Fruit fly (Drosophila melanogaster) whole organism, embryonic: ENCODE data around the gene CG34026.

ENCODE experiments used
- Adf1 ChIP-seq: fragments of 200-800 bp; sonication (Bioruptor generic); IDR thresholded peaks from 2 replicates; pipeline ENCODE4 v1.3.6; 2022; ENCODE audit warnings: missing biosample characterization, missing genetic modification characterization
- Aef1 ChIP-seq: fragments of 200-800 bp; sonication (Bioruptor generic); IDR thresholded peaks from 3 replicates; pipeline ENCODE4 v1.3.6; 2022; ENCODE audit warnings: missing biosample characterization, missing genetic modification characterization
- Atf3 ChIP-seq: fragments of 200-800 bp; sonication (Bioruptor generic); optimal IDR thresholded peaks from 3 replicates; lab custom pipeline; 2016; ENCODE audit warnings: missing biosample characterization, missing genetic modification characterization
- BtbVII ChIP-seq: fragments of 200-800 bp; sonication (Bioruptor generic); optimal IDR thresholded peaks from 3 replicates; lab custom pipeline; 2017; ENCODE audit warnings: missing biosample characterization, mild to moderate bottlenecking, missing genetic modification characterization
- CG11504 ChIP-seq: fragments of 200-800 bp; sonication (Bioruptor generic); optimal IDR thresholded peaks from 3 replicates; lab custom pipeline; 2019; ENCODE audit warnings: missing biosample characterization, mild to moderate bottlenecking, missing genetic modification characterization, moderate library complexity
- CG12104 ChIP-seq: fragments of 200-800 bp; sonication (Bioruptor generic); optimal IDR thresholded peaks from 3 replicates; lab custom pipeline; 2016; ENCODE audit warnings: missing biosample characterization, missing genetic modification characterization
- CG12769 ChIP-seq: fragments of 200-800 bp; sonication (Bioruptor generic); optimal IDR thresholded peaks from 2 replicates; lab custom pipeline; 2019; ENCODE audit warnings: missing biosample characterization, mild to moderate bottlenecking, missing genetic modification characterization, moderate library complexity
- CG13287 ChIP-seq: fragments of 200-800 bp; sonication (Bioruptor generic); IDR thresholded peaks from 2 replicates; pipeline ENCODE4 v1.3.6; 2022; ENCODE audit warnings: missing biosample characterization, missing genetic modification characterization; ENCODE audit not compliant: partially characterized antibody
- CG15479 ChIP-seq: fragments of 200-800 bp; sonication (Bioruptor generic); optimal IDR thresholded peaks from 3 replicates; lab custom pipeline; 2019; ENCODE audit warnings: missing biosample characterization, mild to moderate bottlenecking, missing genetic modification characterization, moderate library complexity
- CG18619 ChIP-seq: fragments of 200-800 bp; sonication (Bioruptor generic); optimal IDR thresholded peaks from 3 replicates; lab custom pipeline; 2017; ENCODE audit warnings: missing biosample characterization, mild to moderate bottlenecking, missing genetic modification characterization
- CG2199 ChIP-seq: fragments of 200-800 bp; sonication (Bioruptor generic); IDR thresholded peaks from 3 replicates; pipeline ENCODE4 v1.3.6; 2022; ENCODE audit warnings: missing biosample characterization, missing genetic modification characterization
- CG2678 ChIP-seq: fragments of 200-800 bp; sonication (Bioruptor generic); optimal IDR thresholded peaks from 3 replicates; lab custom pipeline; 2019; ENCODE audit warnings: missing biosample characterization, mild to moderate bottlenecking, missing genetic modification characterization, moderate library complexity
- CG31388 ChIP-seq: fragments of 200-800 bp; sonication (Bioruptor generic); optimal IDR thresholded peaks from 2 replicates; lab custom pipeline; 2016; ENCODE audit warnings: missing biosample characterization, missing genetic modification characterization
- CG33213 ChIP-seq: fragments of 200-800 bp; sonication (Bioruptor generic); optimal IDR thresholded peaks from 3 replicates; lab custom pipeline; 2016; ENCODE audit warnings: missing biosample characterization, missing genetic modification characterization
- CG33557 ChIP-seq: fragments of 200-800 bp; sonication (Bioruptor generic); optimal IDR thresholded peaks from 2 replicates; lab custom pipeline; 2019; ENCODE audit warnings: missing biosample characterization, mild to moderate bottlenecking, missing genetic modification characterization, moderate library complexity
- CG4328 ChIP-seq: fragments of 200-800 bp; sonication (Bioruptor generic); optimal IDR thresholded peaks from 3 replicates; lab custom pipeline; 2017; ENCODE audit warnings: missing biosample characterization, missing genetic modification reagents, missing genetic modification characterization
- CG4424 ChIP-seq: fragments of 200-800 bp; sonication (Bioruptor generic); optimal IDR thresholded peaks from 3 replicates; lab custom pipeline; 2016; ENCODE audit warnings: missing biosample characterization, missing genetic modification characterization
- CG5245 ChIP-seq: fragments of 200-800 bp; sonication (Bioruptor generic); optimal IDR thresholded peaks from 3 replicates; lab custom pipeline; 2016; ENCODE audit warnings: missing biosample characterization, missing genetic modification characterization
- CG6689 ChIP-seq: fragments of 200-800 bp; sonication (Bioruptor generic); IDR thresholded peaks from 2 replicates; pipeline ENCODE4 v1.3.6; 2022; ENCODE audit warnings: missing biosample characterization, missing genetic modification characterization
- CG8944 ChIP-seq: fragments of 200-800 bp; sonication (Bioruptor generic); optimal IDR thresholded peaks from 3 replicates; lab custom pipeline; 2016; ENCODE audit warnings: missing biosample characterization, missing genetic modification characterization
- CG9797 ChIP-seq: fragments of 200-800 bp; sonication (Bioruptor generic); optimal IDR thresholded peaks from 3 replicates; lab custom pipeline; 2018; ENCODE audit warnings: missing biosample characterization, mild to moderate bottlenecking, missing genetic modification characterization
- CHES-1-like ChIP-seq: fragments of 200-800 bp; sonication (Bioruptor generic); optimal IDR thresholded peaks from 2 replicates; lab custom pipeline; 2016; ENCODE audit warnings: missing biosample characterization, missing genetic modification characterization
- Dip3 ChIP-seq: fragments of 200-800 bp; sonication (Bioruptor generic); optimal IDR thresholded peaks from 3 replicates; lab custom pipeline; 2016; ENCODE audit warnings: missing biosample characterization, missing genetic modification characterization
- E2f2 ChIP-seq: fragments of 200-800 bp; sonication (Bioruptor generic); IDR thresholded peaks from 2 replicates; pipeline ENCODE4 v1.3.6; 2022; ENCODE audit warnings: missing biosample characterization, missing genetic modification characterization
- Ets97D ChIP-seq: fragments of 200-800 bp; sonication (Bioruptor generic); optimal IDR thresholded peaks from 3 replicates; lab custom pipeline; 2016; ENCODE audit warnings: missing biosample characterization, missing genetic modification characterization
- Fer2 ChIP-seq: fragments of 200-800 bp; sonication (Bioruptor generic); optimal IDR thresholded peaks from 2 replicates; lab custom pipeline; 2018; ENCODE audit warnings: missing biosample characterization, mild to moderate bottlenecking, missing genetic modification characterization, moderate library complexity
- Jarid2 ChIP-seq: fragments of 200-800 bp; sonication (Bioruptor generic); optimal IDR thresholded peaks from 3 replicates; lab custom pipeline; 2017; ENCODE audit warnings: mild to moderate bottlenecking, missing biosample characterization, missing genetic modification reagents, missing genetic modification characterization
- Pdp1 ChIP-seq, 2 experiments: fragments of 200-800 bp; sonication (Bioruptor generic); optimal IDR thresholded peaks; 3 replicates each; lab custom pipeline; 2016; ENCODE audit warnings: missing biosample characterization in 2 of 2, missing genetic modification characterization in 2 of 2, mild to moderate bottlenecking in 1 of 2, moderate library complexity in 1 of 2
- Six4 ChIP-seq: fragments of 200-800 bp; sonication (Bioruptor generic); optimal IDR thresholded peaks from 2 replicates; lab custom pipeline; 2016; ENCODE audit warnings: missing biosample characterization, missing genetic modification characterization
- ab ChIP-seq: fragments of 200-800 bp; sonication (Bioruptor generic); optimal IDR thresholded peaks from 2 replicates; lab custom pipeline; 2016; ENCODE audit warnings: missing biosample characterization, missing genetic modification characterization
- amos ChIP-seq: fragments of 200-800 bp; sonication (Bioruptor generic); IDR thresholded peaks from 2 replicates; pipeline ENCODE4 v1.3.6; 2022; ENCODE audit warnings: missing biosample characterization, missing genetic modification characterization; ENCODE audit not compliant: partially characterized antibody
- ara ChIP-seq: fragments of 200-800 bp; sonication (Bioruptor generic); IDR thresholded peaks from 2 replicates; pipeline ENCODE4 v1.3.6; 2022; ENCODE audit warnings: missing biosample characterization, missing genetic modification characterization
- bbx ChIP-seq: fragments of 200-800 bp; sonication (Bioruptor generic); IDR thresholded peaks from 2 replicates; pipeline ENCODE4 v1.3.6; 2022; ENCODE audit warnings: missing biosample characterization, missing genetic modification characterization; ENCODE audit not compliant: partially characterized antibody
- bowl ChIP-seq: fragments of 200-800 bp; sonication (Bioruptor generic); IDR thresholded peaks from 2 replicates; pipeline ENCODE4 v1.3.6; 2022; ENCODE audit warnings: missing biosample characterization, missing genetic modification characterization
- da ChIP-seq: fragments of 200-800 bp; sonication (Bioruptor generic); optimal IDR thresholded peaks from 2 replicates; lab custom pipeline; 2016; ENCODE audit warnings: missing biosample characterization, missing genetic modification characterization
- dati ChIP-seq: fragments of 200-800 bp; sonication (Bioruptor generic); IDR thresholded peaks from 2 replicates; pipeline ENCODE4 v1.3.6; 2022; ENCODE audit warnings: missing biosample characterization, missing genetic modification characterization
- dmrt11E ChIP-seq: fragments of 200-800 bp; sonication (Bioruptor generic); optimal IDR thresholded peaks from 3 replicates; lab custom pipeline; 2018; ENCODE audit warnings: missing biosample characterization, mild to moderate bottlenecking, missing genetic modification characterization, moderate library complexity
- ewg ChIP-seq: fragments of 200-800 bp; sonication (Bioruptor generic); optimal IDR thresholded peaks from 3 replicates; lab custom pipeline; 2017; ENCODE audit warnings: mild to moderate bottlenecking, missing biosample characterization, missing genetic modification reagents, missing genetic modification characterization
- exex ChIP-seq: fragments of 200-800 bp; sonication (Bioruptor generic); optimal IDR thresholded peaks from 4 replicates; lab custom pipeline; 2018; ENCODE audit warnings: missing biosample characterization, mild to moderate bottlenecking, missing genetic modification characterization, moderate library complexity
- fu2 ChIP-seq: fragments of 200-800 bp; sonication (Bioruptor generic); optimal IDR thresholded peaks from 2 replicates; lab custom pipeline; 2016; ENCODE audit warnings: missing biosample characterization, missing genetic modification characterization
- gsb ChIP-seq: fragments of 200-800 bp; sonication (Bioruptor generic); IDR thresholded peaks from 2 replicates; pipeline ENCODE4 v1.3.6; 2022; ENCODE audit warnings: missing biosample characterization, missing genetic modification characterization
- h ChIP-seq: fragments of >200 bp; optimal IDR thresholded peaks from 2 replicates; lab custom pipeline; 2017
- jing ChIP-seq: fragments of 200-800 bp; sonication (Bioruptor generic); optimal IDR thresholded peaks from 2 replicates; lab custom pipeline; 2018; ENCODE audit warnings: missing biosample characterization, mild to moderate bottlenecking, missing genetic modification characterization
- pb ChIP-seq: fragments of 200-800 bp; sonication (Bioruptor generic); optimal IDR thresholded peaks from 3 replicates; lab custom pipeline; 2016; ENCODE audit warnings: missing biosample characterization, missing genetic modification characterization
- pita ChIP-seq: fragments of 200-800 bp; sonication (Bioruptor generic); optimal IDR thresholded peaks from 2 replicates; lab custom pipeline; 2017; ENCODE audit warnings: missing biosample characterization, mild to moderate bottlenecking, missing genetic modification characterization
- rib ChIP-seq: fragments of 200-800 bp; sonication (Bioruptor generic); IDR thresholded peaks from 2 replicates; pipeline ENCODE4 v1.3.6; 2022; ENCODE audit warnings: missing biosample characterization, missing genetic modification characterization
- run ChIP-seq: fragments of 200-800 bp; sonication (Bioruptor generic); optimal IDR thresholded peaks from 3 replicates; lab custom pipeline; 2018; ENCODE audit warnings: missing biosample characterization, mild to moderate bottlenecking, missing genetic modification characterization
- schlank ChIP-seq: fragments of 200-800 bp; sonication (Bioruptor generic); optimal IDR thresholded peaks from 2 replicates; lab custom pipeline; 2018; ENCODE audit warnings: missing biosample characterization, mild to moderate bottlenecking, missing genetic modification characterization
- slbo ChIP-seq: fragments of 200-800 bp; sonication (Bioruptor generic); IDR thresholded peaks from 2 replicates; pipeline ENCODE4 v1.3.6; 2022; ENCODE audit warnings: missing biosample characterization, missing genetic modification characterization
- slp2 ChIP-seq: fragments of 200-800 bp; sonication (Bioruptor generic); optimal IDR thresholded peaks from 2 replicates; lab custom pipeline; 2016; ENCODE audit warnings: missing biosample characterization, missing genetic modification characterization
- sqz ChIP-seq: fragments of 200-800 bp; sonication (Bioruptor generic); optimal IDR thresholded peaks from 3 replicates; lab custom pipeline; 2018; ENCODE audit warnings: missing biosample characterization, mild to moderate bottlenecking, missing genetic modification characterization
- wdn ChIP-seq: fragments of 200-800 bp; sonication (Bioruptor generic); IDR thresholded peaks from 2 replicates; pipeline ENCODE4 v1.3.6; 2022; ENCODE audit warnings: missing biosample characterization, missing genetic modification characterization

The CG34026 gene

dm6 chrX:9550565-9551145, 17.0 kb downstream of the CG34026 start, which contains the start of gene CG32700 (continued):
- TF ChIP-seq Jarid2 (peak; percentile 21), CG18619 (GFP tag; lab: Kevin White, UChicago) (no peak), CG5245 (no peak), CG33557 (GFP tag; lab: Kevin White, UChicago) (no peak), CG6689 (GFP tag; lab: Robert Waterston, UW) (no peak), CG4328 (GFP tag; lab: Kevin White, UChicago) (no peak), exex (no peak), CG15479 (GFP tag; lab: Kevin White, UChicago) (no peak), dmrt11E (tag; lab: Kevin White, UChicago) (no peak), CHES-1-like (GFP tag; lab: Kevin White, UChicago) (no peak), schlank (tag; lab: Kevin White, UChicago) (no peak), Aef1 (GFP tag; lab: Robert Waterston, UW) (no peak), CG8944 (GFP tag; lab: Kevin White, UChicago) (no peak), Six4 (GFP tag; lab: Kevin White, UChicago) (no peak), bbx (GFP tag; lab: Robert Waterston, UW) (peak; percentile 34; the same call in 1 of the 2 replicates), sqz (GFP tag; lab: Kevin White, UChicago) (no peak), CG12104 (GFP tag; lab: Kevin White, UChicago) (no peak), wdn (GFP tag; lab: Robert Waterston, UW) (no peak), BtbVII (GFP tag; lab: Kevin White, UChicago) (peak; percentile 4), ara (no peak), Atf3 (no peak), CG4424 (GFP tag; lab: Kevin White, UChicago) (peak; percentile 8), CG31388 (GFP tag; lab: Kevin White, UChicago) (no peak), dati (GFP tag; lab: Robert Waterston, UW) (no peak), pb (GFP tag; lab: Kevin White, UChicago) (no peak), CG9797 (GFP tag; lab: Kevin White, UChicago) (no peak), Adf1 (no peak), ewg (GFP tag; lab: Kevin White, UChicago) (no peak), gsb (GFP tag; lab: Robert Waterston, UW) (no peak), CG33213 (no peak), Ets97D (GFP tag; lab: Kevin White, UChicago) (no peak), da (GFP tag; lab: Kevin White, UChicago) (no peak), Pdp1 (GFP tag; optimal IDR thresholded peaks at IDR 0.05; lab: Kevin White, UChicago) (no peak), h (lab: Kevin White, UChicago) (no peak), run (tag; lab: Kevin White, UChicago) (no peak), Fer2 (tag; lab: Kevin White, UChicago) (no peak), slbo (no peak), ab (GFP tag; lab: Kevin White, UChicago) (no peak), jing (GFP tag; lab: Kevin White, UChicago) (no peak), pita (GFP tag; lab: Kevin White, UChicago) (peak; percentile 14), Dip3 (GFP tag; lab: Kevin White, UChicago) (no peak), CG11504 (no peak), E2f2 (GFP tag; lab: Robert Waterston, UW) (peak; percentile 28; the same call in 1 of the 2 replicates), bowl (no peak), fu2 (GFP tag; lab: Kevin White, UChicago) (no peak), slp2 (GFP tag; lab: Kevin White, UChicago) (no peak), CG2199 (GFP tag; lab: Robert Waterston, UW) (no peak), CG2678 (tag; lab: Kevin White, UChicago) (no peak), CG12769 (no peak), rib (GFP tag; lab: Robert Waterston, UW) (no peak), amos (no peak), CG13287 (GFP tag; lab: Robert Waterston, UW) (peak; percentile 26; the same call in 1 of the 2 replicates)
